Fruit fly (Drosophila melanogaster): Measurements from ENCODE around the gene fh.

The fh gene

DNA sequence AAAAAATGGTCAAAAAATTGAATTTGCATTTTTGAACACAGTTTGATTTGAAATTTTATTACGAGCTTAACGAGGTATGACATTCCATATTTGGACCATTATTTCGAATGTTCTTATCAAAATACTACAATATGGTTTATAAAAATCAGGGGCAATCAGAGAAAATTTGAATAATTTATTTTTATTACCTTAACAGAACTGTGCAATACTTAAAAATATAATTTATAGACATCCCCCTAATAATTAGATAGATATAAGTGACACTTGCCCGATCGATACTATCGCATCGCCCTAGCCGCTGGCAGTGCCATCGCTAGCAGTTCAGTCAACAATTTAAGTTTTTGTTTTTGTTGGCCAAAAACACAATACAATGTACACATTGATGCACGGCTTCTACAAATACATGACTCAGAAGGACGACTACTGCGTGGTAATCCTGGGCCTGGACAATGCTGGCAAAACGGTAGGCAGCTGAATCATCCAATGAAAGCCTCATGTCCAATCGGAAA lies 42.0 kb downstream of the fh start, which contains the start of gene Arfrp1 (continued):
- TF ChIP-seq NFAT (GFP tag; IDR thresholded peaks at IDR 0.05) = peak; percentile 35; the same call in 1 of the 2 replicates
- no peak for TF ChIP-seq fd3F (GFP tag; optimal IDR thresholded peaks at IDR 0.05)
- TF ChIP-seq ind (GFP tag; optimal IDR thresholded peaks at IDR 0.05) = peak; percentile 28
- peak; percentile 80 for TF ChIP-seq knrl (GFP tag; IDR thresholded peaks at IDR 0.05; ENCODE audit: partially characterized antibody)
- no peak for TF ChIP-seq stc (GFP tag; IDR thresholded peaks at IDR 0.05)
- TF ChIP-seq CG10209 (GFP tag; optimal IDR thresholded peaks at IDR 0.05) = no peak
- TF ChIP-seq CG17186 (GFP tag; optimal IDR thresholded peaks at IDR 0.05) = no peak
- no peak for TF ChIP-seq sd (tag; optimal IDR thresholded peaks at IDR 0.05)
- no peak for TF ChIP-seq sc (optimal IDR thresholded peaks at IDR 0.05)
- no peak for TF ChIP-seq sc (GFP tag; optimal IDR thresholded peaks at IDR 0.05)
- no peak for TF ChIP-seq Neu2 (GFP tag; optimal IDR thresholded peaks at IDR 0.05; ENCODE audit: borderline replicate concordance)
- TF ChIP-seq Deaf1 (tag; optimal IDR thresholded peaks at IDR 0.05) = no peak
- no peak for TF ChIP-seq Trl (optimal IDR thresholded peaks at IDR 0.05)
- no peak for TF ChIP-seq Trl (GFP tag; optimal IDR thresholded peaks at IDR 0.05)
- no peak for TF ChIP-seq CG1832 (GFP tag; optimal IDR thresholded peaks at IDR 0.05)
- TF ChIP-seq sens-2 (GFP tag; IDR thresholded peaks at IDR 0.05) = no peak
- no peak for TF ChIP-seq Meics (GFP tag; optimal IDR thresholded peaks at IDR 0.05)
- TF ChIP-seq Sry-β (GFP tag; optimal IDR thresholded peaks at IDR 0.05) = no peak
- peak; percentile 77 for TF ChIP-seq CG14860 (GFP tag; IDR thresholded peaks at IDR 0.05; ENCODE audit: partially characterized antibody)
- peak; percentile 6 to 47 for TF ChIP-seq dpn (GFP tag; optimal IDR thresholded peaks at IDR 0.05)
- peak; percentile 37; the same call in 1 of the 2 replicates for TF ChIP-seq onecut (GFP tag; IDR thresholded peaks at IDR 0.05)
- no peak for TF ChIP-seq nerfin-1 (tag; optimal IDR thresholded peaks at IDR 0.05)
- TF ChIP-seq wor (GFP tag; IDR thresholded peaks at IDR 0.05) = no peak
- no peak for TF ChIP-seq sim (GFP tag; IDR thresholded peaks at IDR 0.05)
- TF ChIP-seq lbe (GFP tag; optimal IDR thresholded peaks at IDR 0.05) = no peak
- no peak for TF ChIP-seq crol (GFP tag; IDR thresholded peaks at IDR 0.05)
- TF ChIP-seq CG17568 (GFP tag; optimal IDR thresholded peaks at IDR 0.05) = no peak
- no peak for TF ChIP-seq ro (GFP tag; IDR thresholded peaks at IDR 0.05)
- peak; percentile 45; the same call in 1 of the 2 replicates for TF ChIP-seq nerfin-2 (GFP tag; IDR thresholded peaks at IDR 0.05; ENCODE audit: partially characterized antibody)
- TF ChIP-seq CG13775 (GFP tag; optimal IDR thresholded peaks at IDR 0.05) = peak; percentile 6
- no peak for TF ChIP-seq CG10979 (tag; optimal IDR thresholded peaks at IDR 0.05)
- no peak for TF ChIP-seq zfh1 (GFP tag; IDR thresholded peaks at IDR 0.05)
- no peak for TF ChIP-seq ATbp (GFP tag; optimal IDR thresholded peaks at IDR 0.05)
- no peak for TF ChIP-seq CG18764 (GFP tag; optimal IDR thresholded peaks at IDR 0.05)
- 0 out of 2 replicates have a peak, but pooled peaks have one; percentile 29 for TF ChIP-seq CG9215 (GFP tag; IDR thresholded peaks at IDR 0.05)
- TF ChIP-seq CG2712 (tag; optimal IDR thresholded peaks at IDR 0.05) = peak; percentile 25
- TF ChIP-seq CG34422 (GFP tag; IDR thresholded peaks at IDR 0.05) = 0 out of 3 replicates have a peak, but pooled peaks have one; percentile 11
- peak; percentile 23 for TF ChIP-seq Ets97D (GFP tag; optimal IDR thresholded peaks at IDR 0.05)
- TF ChIP-seq prd (optimal IDR thresholded peaks at IDR 0.05) = no peak
- peak; percentile 41; the same call in 1 of the 3 replicates for TF ChIP-seq prd (GFP tag; IDR thresholded peaks at IDR 0.05)
- TF ChIP-seq CG1602 (GFP tag; optimal IDR thresholded peaks at IDR 0.05) = peak; percentile 15
- TF ChIP-seq CG12391 (tag; optimal IDR thresholded peaks at IDR 0.05) = peak; percentile 34
- TF ChIP-seq exex (tag; optimal IDR thresholded peaks at IDR 0.05) = peak; percentile 32
- no peak for TF ChIP-seq so (GFP tag; IDR thresholded peaks at IDR 0.05)
- TF ChIP-seq CG8359 (GFP tag; optimal IDR thresholded peaks at IDR 0.05; ENCODE audit: borderline replicate concordance) = no peak
- peak in 1 of 2 experiments; percentile 5 for TF ChIP-seq bsh (GFP tag; optimal IDR thresholded peaks at IDR 0.05)
- TF ChIP-seq kay (GFP tag; optimal IDR thresholded peaks at IDR 0.05) = peak; percentile 11
- TF ChIP-seq Hmr (GFP tag; optimal IDR thresholded peaks at IDR 0.05) = no peak
- no peak for TF ChIP-seq H15 (GFP tag; IDR thresholded peaks at IDR 0.05)
- TF ChIP-seq CG15514 (GFP tag; optimal IDR thresholded peaks at IDR 0.05) = peak; percentile 31
- no peak for TF ChIP-seq z (GFP tag; IDR thresholded peaks at IDR 0.05)
